Fruit fly (Drosophila melanogaster) whole organism, embryonic: ENCODE data around the gene Tsc1.
A peak's percentile ranks its signal among the peaks of the same experiment; 100 is the strongest.

Experiments
- Atf3 ChIP-seq: fragments of 200-800 bp; sonication (Bioruptor generic); optimal IDR thresholded peaks from 3 replicates; lab custom pipeline; 2016; ENCODE audit warnings: missing biosample characterization, missing genetic modification characterization
- CG10147 ChIP-seq: fragments of 200-800 bp; sonication (Bioruptor generic); optimal IDR thresholded peaks from 2 replicates; lab custom pipeline; 2019; ENCODE audit warnings: missing biosample characterization, mild to moderate bottlenecking, missing genetic modification characterization, moderate library complexity
- CG10959 ChIP-seq: fragments of 200-800 bp; sonication (Bioruptor generic); IDR thresholded peaks from 2 replicates; pipeline ENCODE4 v1.3.6; 2022; ENCODE audit warnings: missing biosample characterization, missing genetic modification characterization
- CG11696 ChIP-seq: fragments of 200-800 bp; sonication (Bioruptor generic); IDR thresholded peaks from 2 replicates; pipeline ENCODE4 v1.3.6; 2022; ENCODE audit warnings: missing biosample characterization, missing genetic modification characterization
- CG12155 ChIP-seq: fragments of 200-800 bp; sonication (Bioruptor generic); optimal IDR thresholded peaks from 3 replicates; lab custom pipeline; 2016; ENCODE audit warnings: missing biosample characterization, missing genetic modification characterization
- CG12769 ChIP-seq: fragments of 200-800 bp; sonication (Bioruptor generic); optimal IDR thresholded peaks from 2 replicates; lab custom pipeline; 2019; ENCODE audit warnings: missing biosample characterization, mild to moderate bottlenecking, missing genetic modification characterization, moderate library complexity
- CG14014 ChIP-seq: fragments of 200-800 bp; sonication (Bioruptor generic); IDR thresholded peaks from 2 replicates; pipeline ENCODE4 v1.3.6; 2022; ENCODE audit warnings: missing biosample characterization, missing genetic modification characterization
- CG14667 ChIP-seq: fragments of 200-800 bp; sonication (Bioruptor generic); IDR thresholded peaks from 2 replicates; pipeline ENCODE4 v1.3.6; 2022; ENCODE audit warnings: missing biosample characterization, missing genetic modification characterization
- CG1603 ChIP-seq: fragments of 200-800 bp; sonication (Bioruptor generic); optimal IDR thresholded peaks from 2 replicates; lab custom pipeline; 2019; ENCODE audit warnings: missing biosample characterization, mild to moderate bottlenecking, missing genetic modification characterization, moderate library complexity
- CG17361 ChIP-seq: fragments of 200-800 bp; sonication (Bioruptor generic); IDR thresholded peaks from 3 replicates; pipeline ENCODE4 v1.3.6; 2022; ENCODE audit warnings: missing biosample characterization, missing genetic modification characterization
- CG17568 ChIP-seq: fragments of 200-800 bp; sonication (Bioruptor generic); optimal IDR thresholded peaks from 2 replicates; lab custom pipeline; 2018; ENCODE audit warnings: missing biosample characterization, mild to moderate bottlenecking, missing genetic modification characterization, moderate library complexity
- CG18619 ChIP-seq: fragments of 200-800 bp; sonication (Bioruptor generic); optimal IDR thresholded peaks from 3 replicates; lab custom pipeline; 2017; ENCODE audit warnings: missing biosample characterization, mild to moderate bottlenecking, missing genetic modification characterization
- CG18764 ChIP-seq: fragments of 200-800 bp; sonication (Bioruptor generic); optimal IDR thresholded peaks from 3 replicates; lab custom pipeline; 2016; ENCODE audit warnings: missing biosample characterization, missing genetic modification characterization
- CG3281 ChIP-seq: fragments of 200-800 bp; sonication (Bioruptor generic); optimal IDR thresholded peaks from 3 replicates; lab custom pipeline; 2017; ENCODE audit warnings: missing biosample characterization, mild to moderate bottlenecking, missing genetic modification characterization
- CG34376 ChIP-seq: fragments of 200-800 bp; sonication (Bioruptor generic); optimal IDR thresholded peaks from 2 replicates; lab custom pipeline; 2018; ENCODE audit warnings: missing biosample characterization, mild to moderate bottlenecking, missing genetic modification characterization
- CG4707 ChIP-seq: fragments of 200-800 bp; sonication (Bioruptor generic); optimal IDR thresholded peaks from 2 replicates; lab custom pipeline; 2018; ENCODE audit warnings: missing biosample characterization, mild to moderate bottlenecking, missing genetic modification characterization, moderate library complexity
- CG6765 ChIP-seq: fragments of 200-800 bp; sonication (Bioruptor generic); optimal IDR thresholded peaks from 3 replicates; lab custom pipeline; 2017; ENCODE audit warnings: missing biosample characterization, mild to moderate bottlenecking, missing genetic modification characterization
- CG8924 ChIP-seq: fragments of 200-800 bp; optimal IDR thresholded peaks from 3 replicates; lab custom pipeline; 2019; ENCODE audit warnings: missing biosample characterization, mild to moderate bottlenecking, missing genetic modification characterization, moderate library complexity
- CrebB ChIP-seq: fragments of 200-800 bp; sonication (Bioruptor generic); optimal IDR thresholded peaks from 3 replicates; lab custom pipeline; 2018; ENCODE audit warnings: missing biosample characterization, mild to moderate bottlenecking, missing genetic modification characterization
- D19A ChIP-seq: fragments of 200-800 bp; optimal IDR thresholded peaks from 3 replicates; lab custom pipeline; 2019; ENCODE audit warnings: missing biosample characterization, mild to moderate bottlenecking, missing genetic modification characterization, moderate library complexity
- D19B ChIP-seq: fragments of 200-800 bp; sonication (Bioruptor generic); optimal IDR thresholded peaks from 2 replicates; lab custom pipeline; 2017; ENCODE audit warnings: missing biosample characterization, mild to moderate bottlenecking, missing genetic modification characterization
- Dll ChIP-seq: fragments of 200-800 bp; sonication (Bioruptor generic); IDR thresholded peaks from 4 replicates; pipeline ENCODE4 v1.3.6; 2022; ENCODE audit warnings: missing biosample characterization, missing genetic modification characterization; ENCODE audit not compliant: partially characterized antibody
- Drgx ChIP-seq: fragments of 200-800 bp; sonication (Bioruptor generic); IDR thresholded peaks from 2 replicates; pipeline ENCODE4 v1.3.6; 2022; ENCODE audit warnings: missing biosample characterization, missing genetic modification characterization
- Elba2 ChIP-seq: fragments of 200-800 bp; sonication (Bioruptor generic); optimal IDR thresholded peaks from 3 replicates; lab custom pipeline; 2016; ENCODE audit warnings: missing biosample characterization, missing genetic modification characterization
- Ets97D ChIP-seq: fragments of 200-800 bp; sonication (Bioruptor generic); optimal IDR thresholded peaks from 3 replicates; lab custom pipeline; 2016; ENCODE audit warnings: missing biosample characterization, missing genetic modification characterization
- HLH54F ChIP-seq: fragments of 200-800 bp; sonication (Bioruptor generic); optimal IDR thresholded peaks from 3 replicates; lab custom pipeline; 2016; ENCODE audit warnings: missing biosample characterization, missing genetic modification characterization
- Hr39 ChIP-seq: fragments of >200 bp; optimal IDR thresholded peaks from 2 replicates; lab custom pipeline; 2017
- Side ChIP-seq: fragments of 200-800 bp; sonication (Bioruptor generic); optimal IDR thresholded peaks from 2 replicates; lab custom pipeline; 2016; ENCODE audit warnings: missing biosample characterization, missing genetic modification characterization
- Vsx1 ChIP-seq: fragments of 200-800 bp; sonication (Bioruptor generic); optimal IDR thresholded peaks from 2 replicates; lab custom pipeline; 2017; ENCODE audit warnings: missing biosample characterization, mild to moderate bottlenecking, missing genetic modification characterization, missing genetic modification reagents
- ab ChIP-seq: fragments of 200-800 bp; sonication (Bioruptor generic); optimal IDR thresholded peaks from 2 replicates; lab custom pipeline; 2016; ENCODE audit warnings: missing biosample characterization, missing genetic modification characterization
- ac ChIP-seq: fragments of 200-800 bp; sonication (Bioruptor generic); optimal IDR thresholded peaks from 3 replicates; lab custom pipeline; 2017; ENCODE audit warnings: missing biosample characterization, mild to moderate bottlenecking, missing genetic modification characterization
- ara ChIP-seq: fragments of 200-800 bp; sonication (Bioruptor generic); IDR thresholded peaks from 2 replicates; pipeline ENCODE4 v1.3.6; 2022; ENCODE audit warnings: missing biosample characterization, missing genetic modification characterization
- corto ChIP-seq: fragments of 200-800 bp; sonication (Bioruptor generic); optimal IDR thresholded peaks from 2 replicates; lab custom pipeline; 2016; ENCODE audit warnings: missing biosample characterization, mild to moderate bottlenecking, missing genetic modification characterization, moderate library complexity
- cwo ChIP-seq: fragments of 200-800 bp; sonication (Bioruptor generic); optimal IDR thresholded peaks from 3 replicates; lab custom pipeline; 2017; ENCODE audit warnings: missing biosample characterization, missing genetic modification characterization, mild to moderate bottlenecking, moderate library complexity, missing genetic modification reagents
- ewg ChIP-seq: fragments of 200-800 bp; sonication (Bioruptor generic); optimal IDR thresholded peaks from 3 replicates; lab custom pipeline; 2017; ENCODE audit warnings: mild to moderate bottlenecking, missing biosample characterization, missing genetic modification reagents, missing genetic modification characterization
- gcm ChIP-seq: fragments of 200-800 bp; sonication (Bioruptor generic); optimal IDR thresholded peaks from 2 replicates; lab custom pipeline; 2019; ENCODE audit warnings: missing biosample characterization, mild to moderate bottlenecking, missing genetic modification characterization, moderate library complexity
- jigr1 ChIP-seq: fragments of 200-800 bp; sonication (Bioruptor generic); IDR thresholded peaks from 3 replicates; pipeline ENCODE4 v1.3.6; 2022; ENCODE audit warnings: missing biosample characterization, missing genetic modification characterization
- mirr ChIP-seq: fragments of 200-800 bp; sonication (Bioruptor generic); optimal IDR thresholded peaks from 3 replicates; lab custom pipeline; 2018; ENCODE audit warnings: missing biosample characterization, mild to moderate bottlenecking, missing genetic modification characterization
- nau ChIP-seq: fragments of 200-800 bp; sonication (Bioruptor generic); optimal IDR thresholded peaks from 3 replicates; lab custom pipeline; 2017; ENCODE audit warnings: missing biosample characterization, mild to moderate bottlenecking, missing genetic modification characterization, missing genetic modification reagents
- nmo ChIP-seq: fragments of 200-800 bp; sonication (Bioruptor generic); optimal IDR thresholded peaks from 2 replicates; lab custom pipeline; 2018; ENCODE audit warnings: missing biosample characterization, mild to moderate bottlenecking, missing genetic modification characterization, moderate library complexity
- pho ChIP-seq: fragments of 200-800 bp; sonication (Bioruptor generic); optimal IDR thresholded peaks from 2 replicates; lab custom pipeline; 2016; ENCODE audit warnings: missing biosample characterization, missing genetic modification characterization
- psq ChIP-seq: fragments of 200-800 bp; sonication (Bioruptor generic); optimal IDR thresholded peaks from 2 replicates; lab custom pipeline; 2017; ENCODE audit warnings: missing biosample characterization, missing genetic modification characterization
- pum ChIP-seq: fragments of 200-800 bp; sonication (Bioruptor generic); optimal IDR thresholded peaks from 2 replicates; lab custom pipeline; 2016; ENCODE audit warnings: missing biosample characterization, missing genetic modification characterization
- repo ChIP-seq: fragments of 200-800 bp; sonication (Bioruptor generic); optimal IDR thresholded peaks from 2 replicates; lab custom pipeline; 2016; ENCODE audit warnings: missing biosample characterization, missing genetic modification characterization
- slou ChIP-seq: fragments of 200-800 bp; sonication (Bioruptor generic); optimal IDR thresholded peaks from 3 replicates; lab custom pipeline; 2016; ENCODE audit warnings: missing biosample characterization, missing genetic modification characterization
- sna ChIP-seq: fragments of 200-800 bp; sonication (Bioruptor generic); IDR thresholded peaks from 2 replicates; pipeline ENCODE4 v1.3.6; 2022; ENCODE audit warnings: missing biosample characterization, missing genetic modification characterization; ENCODE audit not compliant: partially characterized antibody
- so ChIP-seq: fragments of 200-800 bp; sonication (Bioruptor generic); IDR thresholded peaks from 3 replicates; pipeline ENCODE4 v1.3.6; 2022; ENCODE audit warnings: missing biosample characterization, missing genetic modification characterization
- tgo ChIP-seq: fragments of 200-800 bp; sonication (Bioruptor generic); IDR thresholded peaks from 3 replicates; pipeline ENCODE4 v1.3.6; 2022; ENCODE audit warnings: missing biosample characterization, missing genetic modification characterization
- tin ChIP-seq: fragments of 200-800 bp; sonication (Bioruptor generic); optimal IDR thresholded peaks from 3 replicates; lab custom pipeline; 2016; ENCODE audit warnings: missing biosample characterization, missing genetic modification characterization
- vfl ChIP-seq: fragments of 200-800 bp; sonication (Bioruptor generic); optimal IDR thresholded peaks from 2 replicates; lab custom pipeline; 2016; ENCODE audit warnings: missing biosample characterization, missing genetic modification characterization

The Tsc1 gene

dm6 chr3R:24141013-24141592 is 11.0 kb downstream of the Tsc1 start, which contains the start of gene Kal1 (continued):
- peak; percentile 83; the same call in 1 of the 2 replicates for TF ChIP-seq CG14014 (GFP tag; lab: Robert Waterston, UW)
- peak; percentile 94 for TF ChIP-seq corto
- peak; percentile 82 for TF ChIP-seq cwo (GFP tag; lab: Kevin White, UChicago)
- peak; percentile 74 for TF ChIP-seq CG6765 (GFP tag; lab: Kevin White, UChicago)
- TF ChIP-seq CG1603, result peak; percentile 88
- peak; percentile 45 for TF ChIP-seq psq (GFP tag; lab: Kevin White, UChicago)
- no peak for TF ChIP-seq pho (GFP tag; lab: Kevin White, UChicago)
- TF ChIP-seq Atf3 (GFP tag; lab: Kevin White, UChicago), result no peak
- TF ChIP-seq Drgx, result peak; percentile 99
- peak; percentile 91 for TF ChIP-seq ewg (GFP tag; lab: Kevin White, UChicago)
- peak; percentile 96 for TF ChIP-seq CG4707
- peak; percentile 81 for TF ChIP-seq CG18764 (GFP tag; lab: Kevin White, UChicago)
- peak; percentile 81 for TF ChIP-seq CG18619 (GFP tag; lab: Kevin White, UChicago)
- peak; percentile 6 for TF ChIP-seq CG34376 (GFP tag; lab: Kevin White, UChicago)
- no peak for TF ChIP-seq Ets97D (GFP tag; lab: Kevin White, UChicago)
- TF ChIP-seq vfl, result no peak
- peak; percentile 90 for TF ChIP-seq tin (GFP tag; lab: Kevin White, UChicago)
- TF ChIP-seq CG12769 (tag; lab: Kevin White, UChicago), result peak; percentile 88
- TF ChIP-seq CG11696 (GFP tag; lab: Robert Waterston, UW), result peak; percentile 47
- TF ChIP-seq Elba2 (GFP tag; lab: Kevin White, UChicago), result no peak
- peak; percentile 9 for TF ChIP-seq slou
- TF ChIP-seq mirr (GFP tag; lab: Kevin White, UChicago), result no peak
- peak; percentile 93 for TF ChIP-seq tgo (GFP tag; lab: Robert Waterston, UW)
- peak; percentile 59; the same call in 1 of the 2 replicates for TF ChIP-seq sna (GFP tag; lab: Robert Waterston, UW)
- peak; percentile 73 for TF ChIP-seq CG12155 (GFP tag; lab: Kevin White, UChicago)
- TF ChIP-seq CG10959, result peak; percentile 86
- no peak for TF ChIP-seq ab (GFP tag; lab: Kevin White, UChicago)
- TF ChIP-seq nmo, result peak; percentile 96
- peak; percentile 80 for TF ChIP-seq jigr1 (GFP tag; lab: Robert Waterston, UW)
- TF ChIP-seq CG3281 (GFP tag; lab: Kevin White, UChicago), result peak; percentile 85
- TF ChIP-seq CG8924 (tag; lab: Kevin White, UChicago), result peak; percentile 95
- peak; percentile 89 for TF ChIP-seq CrebB
- TF ChIP-seq pum (GFP tag; lab: Kevin White, UChicago), result peak; percentile 34
- peak; percentile 97 for TF ChIP-seq so
- no peak for TF ChIP-seq repo (GFP tag; lab: Kevin White, UChicago)
- TF ChIP-seq HLH54F (GFP tag; lab: Kevin White, UChicago), result no peak
- TF ChIP-seq nau (GFP tag; lab: Kevin White, UChicago), result no peak
- peak; percentile 81 for TF ChIP-seq CG14667
- TF ChIP-seq Vsx1 (GFP tag; lab: Kevin White, UChicago), result peak; percentile 86
- peak; percentile 79 for TF ChIP-seq CG10147 (GFP tag; lab: Kevin White, UChicago)
- peak; percentile 57 for TF ChIP-seq ac (GFP tag; lab: Kevin White, UChicago)
- peak; percentile 95 for TF ChIP-seq gcm (GFP tag; lab: Kevin White, UChicago)
- TF ChIP-seq Dll (GFP tag; lab: Robert Waterston, UW), result 0 out of 4 replicates have a peak, but pooled peaks have one; percentile 44
- no peak for TF ChIP-seq Hr39 (lab: Kevin White, UChicago)
- TF ChIP-seq CG17568, result peak; percentile 89
- peak; percentile 90 for TF ChIP-seq CG17361 (GFP tag; lab: Robert Waterston, UW)
- TF ChIP-seq ara (GFP tag; lab: Robert Waterston, UW), result peak; percentile 92
- TF ChIP-seq D19A (tag; lab: Kevin White, UChicago), result peak; percentile 93
- peak; percentile 11 for TF ChIP-seq Side (GFP tag; lab: Kevin White, UChicago)
- TF ChIP-seq D19B (GFP tag; lab: Kevin White, UChicago), result peak; percentile 30
